Fruit fly (Drosophila melanogaster) whole organism, embryonic: ENCODE results near the gene capu.

ENCODE experiments used
- Asciz ChIP-seq: fragments of 200-800 bp; sonication (Bioruptor generic); optimal IDR thresholded peaks from 2 replicates; lab custom pipeline; 2017; ENCODE audit warnings: missing biosample characterization, mild to moderate bottlenecking, missing genetic modification characterization, missing genetic modification reagents
- Atf3 ChIP-seq: fragments of 200-800 bp; sonication (Bioruptor generic); optimal IDR thresholded peaks from 3 replicates; lab custom pipeline; 2016; ENCODE audit warnings: missing biosample characterization, missing genetic modification characterization
- Bteb2 ChIP-seq: fragments of 200-800 bp; sonication (Bioruptor generic); optimal IDR thresholded peaks from 2 replicates; lab custom pipeline; 2016; ENCODE audit warnings: missing biosample characterization, missing genetic modification characterization
- CG11093 ChIP-seq: fragments of 200-800 bp; sonication (Bioruptor generic); IDR thresholded peaks from 3 replicates; pipeline ENCODE4 v1.3.6; 2022; ENCODE audit warnings: missing biosample characterization, missing genetic modification characterization
- CG11456 ChIP-seq: fragments of 200-800 bp; sonication (Bioruptor generic); IDR thresholded peaks from 3 replicates; pipeline ENCODE4 v1.3.6; 2022; ENCODE audit warnings: missing biosample characterization, missing genetic modification characterization
- CG13775 ChIP-seq: fragments of 200-800 bp; sonication (Bioruptor generic); optimal IDR thresholded peaks from 3 replicates; lab custom pipeline; 2017; ENCODE audit warnings: missing biosample characterization, mild to moderate bottlenecking, missing genetic modification characterization
- CG15479 ChIP-seq: fragments of 200-800 bp; sonication (Bioruptor generic); optimal IDR thresholded peaks from 3 replicates; lab custom pipeline; 2019; ENCODE audit warnings: missing biosample characterization, mild to moderate bottlenecking, missing genetic modification characterization, moderate library complexity
- CG16779 ChIP-seq: fragments of 200-800 bp; sonication (Bioruptor generic); IDR thresholded peaks from 2 replicates; pipeline ENCODE4 v1.3.6; 2022; ENCODE audit warnings: missing biosample characterization, missing genetic modification characterization
- CG16815 ChIP-seq: fragments of 200-800 bp; sonication (Bioruptor generic); optimal IDR thresholded peaks from 3 replicates; lab custom pipeline; 2017; ENCODE audit warnings: missing biosample characterization, mild to moderate bottlenecking, missing genetic modification characterization
- CG17568 ChIP-seq: fragments of 200-800 bp; sonication (Bioruptor generic); optimal IDR thresholded peaks from 2 replicates; lab custom pipeline; 2018; ENCODE audit warnings: missing biosample characterization, mild to moderate bottlenecking, missing genetic modification characterization, moderate library complexity
- CG17829 ChIP-seq: fragments of 200-800 bp; optimal IDR thresholded peaks from 2 replicates; lab custom pipeline; 2019; ENCODE audit warnings: missing biosample characterization, mild to moderate bottlenecking, missing genetic modification characterization, moderate library complexity
- CG18262 ChIP-seq: fragments of 200-800 bp; optimal IDR thresholded peaks from 3 replicates; lab custom pipeline; 2019; ENCODE audit warnings: missing biosample characterization, mild to moderate bottlenecking, missing genetic modification characterization, moderate library complexity
- CG3163 ChIP-seq: fragments of 200-800 bp; sonication (Bioruptor generic); optimal IDR thresholded peaks from 3 replicates; lab custom pipeline; 2016; ENCODE audit warnings: missing biosample characterization, missing genetic modification characterization
- CG3847 ChIP-seq: fragments of 200-800 bp; sonication (Bioruptor generic); IDR thresholded peaks from 2 replicates; pipeline ENCODE4 v1.3.6; 2022; ENCODE audit warnings: missing biosample characterization, missing genetic modification characterization
- CG4854 ChIP-seq: fragments of 200-800 bp; sonication (Bioruptor generic); optimal IDR thresholded peaks from 2 replicates; lab custom pipeline; 2016; ENCODE audit warnings: missing biosample characterization, missing genetic modification characterization, inconsistent platforms
- CG7556 ChIP-seq: fragments of 200-800 bp; sonication (Bioruptor generic); optimal IDR thresholded peaks from 2 replicates; lab custom pipeline; 2017; ENCODE audit warnings: missing biosample characterization, mild to moderate bottlenecking, missing genetic modification characterization
- CG9437 ChIP-seq: fragments of 200-800 bp; sonication (Bioruptor generic); optimal IDR thresholded peaks from 2 replicates; lab custom pipeline; 2018; ENCODE audit warnings: missing biosample characterization, mild to moderate bottlenecking, missing genetic modification characterization
- CTCF ChIP-seq: fragments of 200-800 bp; sonication (Bioruptor generic); optimal IDR thresholded peaks from 2 replicates; lab custom pipeline; 2017; ENCODE audit warnings: missing biosample characterization, mild to moderate bottlenecking, missing genetic modification characterization, moderate library complexity
- CoRest ChIP-seq: fragments of 200-800 bp; sonication (Bioruptor generic); optimal IDR thresholded peaks from 3 replicates; lab custom pipeline; 2018; ENCODE audit warnings: missing biosample characterization, mild to moderate bottlenecking, missing genetic modification characterization, moderate library complexity
- Deaf1 ChIP-seq: fragments of 200-800 bp; optimal IDR thresholded peaks from 3 replicates; lab custom pipeline; 2019; ENCODE audit warnings: missing biosample characterization, mild to moderate bottlenecking, missing genetic modification characterization, moderate library complexity
- Elba2 ChIP-seq: fragments of 200-800 bp; sonication (Bioruptor generic); optimal IDR thresholded peaks from 3 replicates; lab custom pipeline; 2016; ENCODE audit warnings: missing biosample characterization, missing genetic modification characterization
- Ets65A ChIP-seq: fragments of 200-800 bp; sonication (Bioruptor generic); peaks from one replicate; lab custom pipeline; 2016; ENCODE audit warnings: missing biosample characterization, missing genetic modification characterization
- HHEX ChIP-seq: fragments of 200-800 bp; sonication (Bioruptor generic); optimal IDR thresholded peaks from 3 replicates; lab custom pipeline; 2017; ENCODE audit warnings: missing biosample characterization, mild to moderate bottlenecking, missing genetic modification characterization, missing genetic modification reagents
- HmgD ChIP-seq: fragments of 200-800 bp; sonication (Bioruptor generic); optimal IDR thresholded peaks from 3 replicates; lab custom pipeline; 2016; ENCODE audit warnings: missing biosample characterization, missing genetic modification characterization
- HmgZ ChIP-seq: fragments of 200-800 bp; sonication (Bioruptor generic); optimal IDR thresholded peaks from 2 replicates; lab custom pipeline; 2018; ENCODE audit warnings: missing biosample characterization, mild to moderate bottlenecking, missing genetic modification characterization
- Hr51 ChIP-seq, 2 experiments: fragments of 200-800 bp; sonication (Bioruptor generic); optimal IDR thresholded peaks; 2 replicates in 1 of 2; 3 replicates in 1 of 2; lab custom pipeline; 2016 to 2018; ENCODE audit warnings: missing biosample characterization in 2 of 2, missing genetic modification characterization in 2 of 2, mild to moderate bottlenecking in 1 of 2, moderate library complexity in 1 of 2
- Hr78 ChIP-seq, 2 experiments: fragments of 200-800 bp in 1 of 2; fragments of >200 bp in 1 of 2; sonication (Bioruptor generic) in 1 of 2; optimal IDR thresholded peaks; 2 replicates each; lab custom pipeline; 2017 to 2019; ENCODE audit warnings: missing biosample characterization in 2 of 2, missing genetic modification characterization in 2 of 2, mild to moderate bottlenecking in 1 of 2, moderate library complexity in 1 of 2
- Lhr ChIP-seq: fragments of 200-800 bp; sonication (Bioruptor generic); optimal IDR thresholded peaks from 3 replicates; lab custom pipeline; 2017; ENCODE audit warnings: mild to moderate bottlenecking, missing biosample characterization, missing genetic modification reagents, missing genetic modification characterization
- Nf-YB ChIP-seq: fragments of 200-800 bp; sonication (Bioruptor generic); optimal IDR thresholded peaks from 3 replicates; lab custom pipeline; 2019; ENCODE audit warnings: missing biosample characterization, mild to moderate bottlenecking, missing genetic modification characterization, moderate library complexity
- Six4 ChIP-seq: fragments of 200-800 bp; sonication (Bioruptor generic); optimal IDR thresholded peaks from 2 replicates; lab custom pipeline; 2016; ENCODE audit warnings: missing biosample characterization, missing genetic modification characterization
- Stat92E ChIP-seq, 3 experiments: fragments of >200 bp in 2 of 3; fragments of 200-800 bp in 1 of 3; sonication (Bioruptor generic) in 1 of 3; optimal IDR thresholded peaks; 2 replicates each; lab custom pipeline; 2017 to 2019; ENCODE audit warnings: missing biosample characterization in 3 of 3, missing genetic modification characterization in 3 of 3, mild to moderate bottlenecking in 1 of 3, moderate library complexity in 1 of 3
- Vsx1 ChIP-seq: fragments of 200-800 bp; sonication (Bioruptor generic); optimal IDR thresholded peaks from 2 replicates; lab custom pipeline; 2017; ENCODE audit warnings: missing biosample characterization, mild to moderate bottlenecking, missing genetic modification characterization, missing genetic modification reagents
- abd-A ChIP-seq: fragments of 200-800 bp; sonication (Bioruptor generic); optimal IDR thresholded peaks from 3 replicates; lab custom pipeline; 2019; ENCODE audit warnings: missing biosample characterization, mild to moderate bottlenecking, missing genetic modification characterization, moderate library complexity
- bab2 ChIP-seq: fragments of 200-800 bp; sonication (Bioruptor generic); optimal IDR thresholded peaks from 2 replicates; lab custom pipeline; 2016; ENCODE audit warnings: missing biosample characterization, missing genetic modification characterization
- emc ChIP-seq: fragments of 200-800 bp; sonication (Bioruptor generic); optimal IDR thresholded peaks from 2 replicates; lab custom pipeline; 2016; ENCODE audit warnings: missing biosample characterization, missing genetic modification characterization
- ems ChIP-seq: fragments of 200-800 bp; sonication (Bioruptor generic); optimal IDR thresholded peaks from 3 replicates; lab custom pipeline; 2016; ENCODE audit warnings: missing biosample characterization, missing genetic modification characterization
- ewg ChIP-seq: fragments of 200-800 bp; sonication (Bioruptor generic); optimal IDR thresholded peaks from 3 replicates; lab custom pipeline; 2017; ENCODE audit warnings: mild to moderate bottlenecking, missing biosample characterization, missing genetic modification reagents, missing genetic modification characterization
- gcm ChIP-seq: fragments of 200-800 bp; sonication (Bioruptor generic); optimal IDR thresholded peaks from 2 replicates; lab custom pipeline; 2019; ENCODE audit warnings: missing biosample characterization, mild to moderate bottlenecking, missing genetic modification characterization, moderate library complexity
- grau ChIP-seq: fragments of 200-800 bp; optimal IDR thresholded peaks from 3 replicates; lab custom pipeline; 2019; ENCODE audit warnings: missing biosample characterization, mild to moderate bottlenecking, missing genetic modification characterization, moderate library complexity
- gro ChIP-seq: fragments of 200-800 bp; sonication (Bioruptor generic); optimal IDR thresholded peaks from 2 replicates; lab custom pipeline; 2016; ENCODE audit warnings: missing biosample characterization, missing genetic modification characterization
- gsb ChIP-seq: fragments of 200-800 bp; sonication (Bioruptor generic); IDR thresholded peaks from 2 replicates; pipeline ENCODE4 v1.3.6; 2022; ENCODE audit warnings: missing biosample characterization, missing genetic modification characterization
- her ChIP-seq: fragments of 200-800 bp; sonication (Bioruptor generic); optimal IDR thresholded peaks from 2 replicates; lab custom pipeline; 2016; ENCODE audit warnings: missing biosample characterization, missing genetic modification characterization
- jumu ChIP-seq: fragments of 200-800 bp; sonication (Bioruptor generic); optimal IDR thresholded peaks from 3 replicates; lab custom pipeline; 2016; ENCODE audit warnings: missing biosample characterization, missing genetic modification characterization
- kay ChIP-seq: fragments of 200-800 bp; sonication (Bioruptor generic); optimal IDR thresholded peaks from 2 replicates; lab custom pipeline; 2016; ENCODE audit warnings: missing biosample characterization, missing genetic modification characterization
- nau ChIP-seq: fragments of 200-800 bp; sonication (Bioruptor generic); optimal IDR thresholded peaks from 3 replicates; lab custom pipeline; 2017; ENCODE audit warnings: missing biosample characterization, mild to moderate bottlenecking, missing genetic modification characterization, missing genetic modification reagents
- oc ChIP-seq: fragments of 200-800 bp; sonication (Bioruptor generic); optimal IDR thresholded peaks from 2 replicates; lab custom pipeline; 2018; ENCODE audit warnings: missing biosample characterization, mild to moderate bottlenecking, missing genetic modification characterization, moderate library complexity
- psq ChIP-seq: fragments of 200-800 bp; sonication (Bioruptor generic); optimal IDR thresholded peaks from 2 replicates; lab custom pipeline; 2017; ENCODE audit warnings: missing biosample characterization, missing genetic modification characterization
- sima ChIP-seq: fragments of 200-800 bp; sonication (Bioruptor generic); optimal IDR thresholded peaks from 2 replicates; lab custom pipeline; 2016; ENCODE audit warnings: missing biosample characterization, missing genetic modification characterization
- sr ChIP-seq: fragments of 200-800 bp; sonication (Bioruptor generic); IDR thresholded peaks from 3 replicates; pipeline ENCODE4 v1.3.6; 2022; ENCODE audit warnings: missing biosample characterization, missing genetic modification characterization
- tio ChIP-seq: fragments of 200-800 bp; sonication (Bioruptor generic); optimal IDR thresholded peaks from 2 replicates; lab custom pipeline; 2017; ENCODE audit warnings: missing biosample characterization, missing genetic modification characterization, inconsistent platforms
- tup ChIP-seq: fragments of 200-800 bp; sonication (Bioruptor generic); optimal IDR thresholded peaks from 2 replicates; lab custom pipeline; 2016; ENCODE audit warnings: missing biosample characterization, mild to moderate bottlenecking, missing genetic modification characterization, moderate library complexity
- twi ChIP-seq: fragments of 200-800 bp; optimal IDR thresholded peaks from 2 replicates; lab custom pipeline; 2019; ENCODE audit warnings: missing biosample characterization, mild to moderate bottlenecking, missing genetic modification characterization, moderate library complexity

Gene capu

DNA sequence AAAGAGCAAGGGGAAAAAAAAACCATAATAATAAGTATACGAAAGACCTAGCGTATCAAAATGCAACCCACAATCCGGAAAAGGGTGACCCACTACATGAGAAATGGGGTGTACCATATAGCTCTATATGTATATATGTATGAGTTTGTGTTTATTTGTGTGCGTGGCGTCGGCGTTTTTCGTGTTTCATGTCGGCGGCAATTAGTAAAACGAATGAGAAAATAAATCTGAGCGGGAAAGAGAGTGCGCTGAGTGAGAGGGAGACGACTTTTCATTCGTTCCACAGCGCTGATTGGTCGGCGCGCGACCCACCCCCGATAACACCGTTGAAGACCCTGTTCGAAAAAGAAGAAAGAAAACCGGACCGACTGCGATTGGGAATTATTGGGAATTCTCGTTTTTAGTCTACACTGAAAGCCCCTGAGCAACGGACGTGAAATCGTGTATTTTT lies 66.2 kb downstream of the capu start, which contains the start of gene slp2 (continued):
- no peak for TF ChIP-seq grau (tag; lab: Kevin White, UChicago)
- no peak for TF ChIP-seq Vsx1
- no peak for TF ChIP-seq jumu (GFP tag; lab: Kevin White, UChicago)
- TF ChIP-seq gcm (GFP tag; lab: Kevin White, UChicago): peak; percentile 18
- TF ChIP-seq Nf-YB: peak; percentile 99
- TF ChIP-seq her (GFP tag; lab: Kevin White, UChicago): no peak
- TF ChIP-seq sr (GFP tag; lab: Robert Waterston, UW): 0 out of 3 replicates have a peak, but pooled peaks have one; percentile 33
- no peak for TF ChIP-seq nau
- no peak for TF ChIP-seq CG15479 (GFP tag; lab: Kevin White, UChicago)
- no peak for TF ChIP-seq Stat92E (GFP tag; optimal IDR thresholded peaks at IDR 0.05; lab: Kevin White, UChicago)
- no peak for TF ChIP-seq CG4854 (GFP tag; lab: Kevin White, UChicago)
- no peak for TF ChIP-seq gro (GFP tag; lab: Kevin White, UChicago)
- no peak for TF ChIP-seq Lhr (GFP tag; lab: Kevin White, UChicago)
- TF ChIP-seq CG13775 (GFP tag; lab: Kevin White, UChicago): no peak
- no peak for TF ChIP-seq Hr78 (GFP tag; optimal IDR thresholded peaks at IDR 0.05; lab: Kevin White, UChicago)
- no peak for TF ChIP-seq Ets65A
- no peak for TF ChIP-seq bab2 (GFP tag; lab: Kevin White, UChicago)
- no peak for TF ChIP-seq CG3163 (GFP tag; lab: Kevin White, UChicago)
- TF ChIP-seq sima (GFP tag; lab: Kevin White, UChicago): no peak
- TF ChIP-seq CTCF (GFP tag; lab: Kevin White, UChicago): no peak
- peak; percentile 97 for TF ChIP-seq Deaf1 (tag; lab: Kevin White, UChicago)
- TF ChIP-seq CG17568: peak; percentile 38
- no peak for TF ChIP-seq tio (GFP tag; lab: Kevin White, UChicago)
- no peak for TF ChIP-seq Atf3
- no peak for TF ChIP-seq HmgD (GFP tag; lab: Kevin White, UChicago)
- peak; percentile 9 for TF ChIP-seq twi (tag; lab: Kevin White, UChicago)
- no peak for TF ChIP-seq CG3847 (GFP tag; lab: Robert Waterston, UW)
- no peak for TF ChIP-seq CG18262 (tag; lab: Kevin White, UChicago)
- TF ChIP-seq CG11456 (GFP tag; lab: Robert Waterston, UW): no peak
- TF ChIP-seq ems: no peak
- TF ChIP-seq CG7556 (GFP tag; lab: Kevin White, UChicago): no peak
- peak; percentile 5 for TF ChIP-seq CoRest (tag; lab: Kevin White, UChicago)
- peak; percentile 43 for TF ChIP-seq oc (tag; lab: Kevin White, UChicago)
- TF ChIP-seq CG17829: peak; percentile 36
- TF ChIP-seq CG16779 (GFP tag; lab: Robert Waterston, UW): no peak
- TF ChIP-seq gsb (GFP tag; lab: Robert Waterston, UW): no peak
- no peak for TF ChIP-seq emc (GFP tag; lab: Kevin White, UChicago)
- TF ChIP-seq CG11093: no peak
- TF ChIP-seq HmgZ (tag; lab: Kevin White, UChicago): no peak
- TF ChIP-seq psq (GFP tag; lab: Kevin White, UChicago): no peak
- TF ChIP-seq kay (GFP tag; lab: Kevin White, UChicago): no peak
- peak; percentile 87 for TF ChIP-seq abd-A
- TF ChIP-seq tup (GFP tag; lab: Kevin White, UChicago): no peak
- no peak for TF ChIP-seq Bteb2
- no peak for TF ChIP-seq Six4 (GFP tag; lab: Kevin White, UChicago)
- TF ChIP-seq CG16815 (GFP tag; lab: Kevin White, UChicago): no peak
- no peak for TF ChIP-seq Elba2
- TF ChIP-seq Hr51 (GFP tag; optimal IDR thresholded peaks at IDR 0.05; lab: Kevin White, UChicago): no peak
- TF ChIP-seq CG9437 (GFP tag; lab: Kevin White, UChicago): no peak
- no peak for TF ChIP-seq ewg (GFP tag; lab: Kevin White, UChicago)
- no peak for TF ChIP-seq Asciz (GFP tag; lab: Kevin White, UChicago)
- no peak for TF ChIP-seq HHEX (GFP tag; lab: Kevin White, UChicago)
